Fruit fly (Drosophila melanogaster): ENCODE results near the gene Mgat4b.

The Mgat4b gene

dm6 chr3L:14784241-14784948 is 15.3 kb upstream of the Mgat4b start:
- TF ChIP-seq Sin3A (optimal IDR thresholded peaks at IDR 0.05) (no peak), psq (optimal IDR thresholded peaks at IDR 0.05) (no peak), h (optimal IDR thresholded peaks at IDR 0.05) (no peak), ttk (optimal IDR thresholded peaks at IDR 0.05) (no peak), Myc (optimal IDR thresholded peaks at IDR 0.05) (no peak), insv (optimal IDR thresholded peaks at IDR 0.05) (no peak)

dm6 chr3L:14783363-14783627 is 14.2 kb upstream of the Mgat4b start:
- no peak for TF ChIP-seq ttk (optimal IDR thresholded peaks at IDR 0.05)
- TF ChIP-seq Sin3A (optimal IDR thresholded peaks at IDR 0.05): no peak
- TF ChIP-seq psq (optimal IDR thresholded peaks at IDR 0.05): no peak
- TF ChIP-seq insv (optimal IDR thresholded peaks at IDR 0.05): no peak
- no peak for TF ChIP-seq Myc (optimal IDR thresholded peaks at IDR 0.05)
- TF ChIP-seq h (optimal IDR thresholded peaks at IDR 0.05): no peak

DNA sequence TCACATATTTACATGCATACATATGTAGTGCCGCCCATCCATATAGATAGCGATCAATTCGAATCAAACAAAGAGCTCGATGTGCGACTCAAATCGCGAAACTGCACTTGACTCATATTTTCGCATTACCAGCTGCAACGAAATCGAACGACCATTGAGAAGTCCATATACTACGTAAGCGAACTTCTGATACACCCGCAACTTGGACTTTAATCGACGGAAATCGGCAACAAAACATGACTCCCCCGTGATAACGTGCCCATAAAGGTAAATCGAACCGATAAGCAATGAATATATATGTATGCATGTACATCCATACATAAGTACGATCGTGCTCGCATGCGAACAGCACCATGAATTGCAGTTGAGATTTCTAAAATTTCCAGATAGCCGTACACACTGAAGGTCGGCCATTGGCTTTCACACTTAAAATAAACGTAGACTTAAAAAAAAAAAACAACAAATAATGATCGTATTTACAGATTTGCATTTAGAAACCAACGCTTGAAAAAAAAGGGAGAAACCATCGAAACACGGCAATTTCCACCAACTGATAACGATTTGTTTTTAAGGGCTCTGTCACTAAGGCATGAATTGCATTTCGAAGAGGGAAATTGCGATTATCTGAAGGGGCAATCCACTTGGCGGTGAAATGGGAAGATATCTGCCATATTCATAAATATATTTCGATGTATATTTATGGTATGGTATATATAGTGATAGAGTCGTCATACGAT is 13.7 kb upstream of the Mgat4b start:
- no peak for TF ChIP-seq Sin3A (optimal IDR thresholded peaks at IDR 0.05)
- TF ChIP-seq psq (optimal IDR thresholded peaks at IDR 0.05): no peak

- TF ChIP-seq insv (optimal IDR thresholded peaks at IDR 0.05): no peak
- TF ChIP-seq Sin3A (optimal IDR thresholded peaks at IDR 0.05): no peak
- TF ChIP-seq psq (optimal IDR thresholded peaks at IDR 0.05): no peak
- no peak for TF ChIP-seq h (optimal IDR thresholded peaks at IDR 0.05)
Measured at dm6 chr3L:14781863-14782218, 12.8 kb upstream of the Mgat4b start.

DNA sequence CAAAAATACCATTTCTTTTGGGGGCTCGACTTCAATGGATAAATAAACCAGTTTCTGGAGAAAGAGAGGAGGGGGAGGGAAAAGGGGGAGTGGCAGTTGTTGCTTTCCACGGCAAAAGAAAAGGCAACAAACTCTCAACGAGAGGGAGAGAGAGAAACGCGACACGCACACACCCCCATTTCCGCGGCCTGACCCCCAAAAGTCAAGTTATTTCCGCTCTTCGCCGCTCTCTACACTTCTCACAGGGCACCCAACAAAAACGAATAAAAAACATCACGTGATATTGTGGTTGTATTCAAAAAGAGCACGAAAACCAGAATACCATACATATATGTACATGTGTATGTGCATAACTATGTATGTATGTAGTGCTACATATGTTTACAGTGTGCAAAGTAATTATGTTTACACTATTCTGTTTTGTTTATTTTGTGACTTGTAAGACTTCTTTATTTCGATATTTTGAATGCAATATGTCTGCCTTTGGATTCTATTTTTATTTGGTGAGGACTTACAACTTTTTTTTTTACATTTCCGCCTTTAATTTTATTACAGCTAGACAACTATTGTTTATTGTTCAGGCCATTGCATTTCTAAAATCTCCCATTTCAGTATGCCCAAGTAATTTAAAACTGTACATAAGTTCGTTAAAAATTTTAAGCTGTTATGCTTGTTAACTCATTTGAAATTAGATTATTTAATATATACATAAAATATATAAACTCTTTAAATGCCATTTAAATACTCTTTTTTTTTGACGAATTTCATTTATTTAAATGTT is 12.2 kb upstream of the Mgat4b start:
- no peak for TF ChIP-seq Myc (optimal IDR thresholded peaks at IDR 0.05)
- no peak for TF ChIP-seq psq (optimal IDR thresholded peaks at IDR 0.05)
- TF ChIP-seq insv (optimal IDR thresholded peaks at IDR 0.05): no peak
- TF ChIP-seq Sin3A (optimal IDR thresholded peaks at IDR 0.05): no peak
- no peak for TF ChIP-seq ttk (optimal IDR thresholded peaks at IDR 0.05)
- no peak for TF ChIP-seq h (optimal IDR thresholded peaks at IDR 0.05)

DNA sequence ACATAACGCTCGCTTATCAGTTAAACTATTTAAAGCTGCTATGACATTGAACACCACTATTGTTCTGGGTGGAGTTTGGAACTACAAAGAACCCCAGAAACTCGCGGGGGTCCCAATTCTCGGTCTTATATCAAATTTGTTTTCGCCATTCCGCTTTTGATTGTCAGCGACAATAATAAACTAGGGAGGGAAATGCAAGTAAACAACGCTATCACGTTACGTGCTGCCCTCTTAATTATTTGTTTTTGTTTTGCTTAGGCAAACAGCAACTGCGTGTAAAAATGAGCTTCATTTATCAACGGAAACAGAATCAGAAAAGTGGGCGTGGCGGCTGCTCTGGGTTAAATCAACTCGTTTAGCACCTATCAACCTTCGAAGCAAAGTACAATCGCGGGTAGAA is 11.1 kb upstream of the Mgat4b start:
- no peak for TF ChIP-seq Myc (optimal IDR thresholded peaks at IDR 0.05)

dm6 chr3L:14779289-14779688 is 10.2 kb upstream of the Mgat4b start:
- TF ChIP-seq psq (optimal IDR thresholded peaks at IDR 0.05) (no peak), insv (optimal IDR thresholded peaks at IDR 0.05) (no peak), Myc (optimal IDR thresholded peaks at IDR 0.05) (no peak), h (optimal IDR thresholded peaks at IDR 0.05) (no peak), Sin3A (optimal IDR thresholded peaks at IDR 0.05) (no peak), ttk (optimal IDR thresholded peaks at IDR 0.05) (no peak)

DNA sequence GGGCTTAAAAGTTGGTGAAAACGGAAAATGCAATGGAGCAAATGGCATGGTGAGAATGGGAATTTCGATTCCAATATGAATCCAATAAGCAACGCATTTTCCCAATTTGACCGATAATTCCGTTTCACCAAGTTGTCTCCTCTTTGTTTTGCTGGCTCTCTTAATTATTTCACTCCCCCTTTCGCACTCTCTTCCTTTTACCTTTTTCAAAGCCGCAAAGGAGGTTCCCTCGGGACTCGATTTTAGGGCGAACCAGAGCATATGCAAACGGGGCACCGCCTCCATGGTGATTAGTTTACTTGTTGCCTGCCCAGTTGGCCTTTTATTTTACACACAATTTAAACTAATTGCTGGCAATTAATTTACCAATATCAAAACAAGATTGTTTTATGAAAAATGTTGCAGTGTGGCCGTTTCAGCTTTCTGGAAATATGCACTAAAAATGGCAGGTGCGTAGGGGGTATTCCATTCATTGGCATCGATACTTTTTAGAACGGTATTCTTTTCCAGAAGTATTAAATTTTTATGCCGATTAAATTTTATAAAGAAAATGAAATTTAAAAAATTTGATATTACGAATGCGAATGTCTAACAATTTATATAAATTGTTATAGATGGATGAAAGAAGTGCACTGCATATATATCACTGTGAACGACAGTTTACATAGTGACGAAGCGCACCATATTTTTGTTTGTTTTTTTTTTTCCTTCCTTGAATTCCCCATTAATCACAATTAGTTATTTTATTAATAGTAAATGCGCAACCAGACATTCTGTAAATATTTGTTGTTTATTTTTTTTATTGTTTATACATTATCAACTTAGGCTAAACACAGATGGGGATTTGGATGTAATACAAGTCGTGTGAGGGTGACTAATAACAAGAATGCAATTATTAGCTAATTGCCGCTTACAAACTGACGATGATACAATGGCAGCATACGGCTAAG is 6.9 kb upstream of the Mgat4b start, which contains the start of gene mop:
Gene mop, minus strand, starts transcription at position 419 of the 950 bp plus-strand sequence.
- TF ChIP-seq Myc (optimal IDR thresholded peaks at IDR 0.05) (no peak), Sin3A (optimal IDR thresholded peaks at IDR 0.05) (no peak), insv (optimal IDR thresholded peaks at IDR 0.05) (no peak), psq (optimal IDR thresholded peaks at IDR 0.05) (no peak)

- TF ChIP-seq ttk (optimal IDR thresholded peaks at IDR 0.05): no peak
- no peak for TF ChIP-seq Myc (optimal IDR thresholded peaks at IDR 0.05)
- no peak for TF ChIP-seq h (optimal IDR thresholded peaks at IDR 0.05)
- no peak for TF ChIP-seq psq (optimal IDR thresholded peaks at IDR 0.05)
- no peak for TF ChIP-seq insv (optimal IDR thresholded peaks at IDR 0.05)
- no peak for TF ChIP-seq Sin3A (optimal IDR thresholded peaks at IDR 0.05)
Measured at dm6 chr3L:14761837-14762785, 7.0 kb downstream of the Mgat4b start, which contains the start of the genes Tsen34 and Mgat4a. TSS of gene Tsen34 (minus strand) at chr3L:14761844. TSS of gene Mgat4a (plus strand) at chr3L:14762028.

DNA sequence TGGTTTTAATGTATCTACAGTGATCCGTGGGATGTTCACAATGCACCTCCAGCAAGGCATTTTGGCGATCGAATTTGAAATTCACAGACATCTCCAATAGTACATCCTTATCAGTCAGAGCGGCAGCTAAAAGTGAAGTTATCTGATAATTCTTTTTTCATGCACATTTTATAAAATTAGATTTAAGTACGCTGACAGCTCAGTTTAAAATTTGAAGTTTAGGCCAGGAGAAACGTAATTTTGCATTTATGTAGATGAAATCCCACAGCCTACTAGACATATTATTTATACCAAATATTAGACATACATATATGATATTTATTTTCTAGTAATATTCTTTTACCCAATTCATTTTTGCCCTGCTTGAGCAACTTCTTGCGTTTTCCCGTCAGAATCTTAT is 8.1 kb downstream of the Mgat4b start, which contains the start of gene Trl:
Gene Trl, minus strand, starts transcription at position 101 of the 400 bp plus-strand sequence.
- TF ChIP-seq h (optimal IDR thresholded peaks at IDR 0.05): no peak
- TF ChIP-seq ttk (optimal IDR thresholded peaks at IDR 0.05): no peak
- TF ChIP-seq psq (optimal IDR thresholded peaks at IDR 0.05): no peak
- no peak for TF ChIP-seq Myc (optimal IDR thresholded peaks at IDR 0.05)
- TF ChIP-seq Sin3A (optimal IDR thresholded peaks at IDR 0.05): no peak
- TF ChIP-seq insv (optimal IDR thresholded peaks at IDR 0.05): no peak

All from Kc167 (cell line).